Fruit fly (Drosophila melanogaster) whole organism, pupa: ENCODE measurements around the gene DIP1.
A peak's percentile ranks its signal among the peaks of the same experiment; 100 is the strongest.
"Not testable (repeated sequence)": the region's sequence is repeated elsewhere in the genome, so short reads cannot be mapped to it uniquely, and the experiment has no call there.

ENCODE experiments used
- CG10348 ChIP-seq: fragments of 200-800 bp; sonication (Bioruptor generic); IDR thresholded peaks from 2 replicates; pipeline ENCODE4 v1.3.6; 2022; ENCODE audit warnings: missing biosample characterization, missing genetic modification characterization
- CG12605 ChIP-seq: fragments of 200-800 bp; sonication (Bioruptor generic); IDR thresholded peaks from 2 replicates; pipeline ENCODE4 v1.3.6; 2022; ENCODE audit warnings: missing biosample characterization, missing genetic modification characterization
- CG13204 ChIP-seq: fragments of 200-800 bp; sonication (Bioruptor generic); optimal IDR thresholded peaks from 2 replicates; lab custom pipeline; 2018; ENCODE audit warnings: missing biosample characterization, mild to moderate bottlenecking, missing genetic modification characterization, moderate library complexity
- CG14655 ChIP-seq: fragments of 200-800 bp; sonication (Bioruptor generic); optimal IDR thresholded peaks from 3 replicates; lab custom pipeline; 2017; ENCODE audit warnings: mild to moderate bottlenecking, missing biosample characterization, missing genetic modification reagents, missing genetic modification characterization
- CG15710 ChIP-seq: fragments of 200-800 bp; sonication (Bioruptor generic); optimal IDR thresholded peaks from 2 replicates; lab custom pipeline; 2018; ENCODE audit warnings: missing biosample characterization, mild to moderate bottlenecking, missing genetic modification characterization, moderate library complexity
- CG17806 ChIP-seq: fragments of 200-800 bp; sonication (Bioruptor generic); optimal IDR thresholded peaks from 2 replicates; lab custom pipeline; 2018; ENCODE audit warnings: missing biosample characterization, mild to moderate bottlenecking, missing genetic modification characterization, moderate library complexity
- CG32121 ChIP-seq: fragments of 200-800 bp; sonication (Bioruptor generic); IDR thresholded peaks from 2 replicates; pipeline ENCODE4 v1.3.6; 2022; ENCODE audit warnings: missing biosample characterization, missing genetic modification characterization
- CG34367 ChIP-seq: fragments of 200-800 bp; sonication (Bioruptor generic); optimal IDR thresholded peaks from 2 replicates; lab custom pipeline; 2018; ENCODE audit warnings: missing biosample characterization, mild to moderate bottlenecking, missing genetic modification characterization
- CG4496 ChIP-seq: fragments of 200-800 bp; sonication (Bioruptor generic); IDR thresholded peaks from 3 replicates; pipeline ENCODE4 v1.3.6; 2022; ENCODE audit warnings: missing biosample characterization, missing genetic modification characterization
- CG8159 ChIP-seq: fragments of 200-800 bp; sonication (Bioruptor generic); optimal IDR thresholded peaks from 3 replicates; lab custom pipeline; 2018; ENCODE audit warnings: missing biosample characterization, mild to moderate bottlenecking, missing genetic modification characterization, moderate library complexity
- CG8301 ChIP-seq: fragments of 200-800 bp; sonication (Bioruptor generic); optimal IDR thresholded peaks from 2 replicates; lab custom pipeline; 2018; ENCODE audit warnings: missing biosample characterization, mild to moderate bottlenecking, missing genetic modification characterization
- CG9948 ChIP-seq: fragments of 200-800 bp; sonication (Bioruptor generic); optimal IDR thresholded peaks from 2 replicates; lab custom pipeline; 2018; ENCODE audit warnings: missing biosample characterization, mild to moderate bottlenecking, missing genetic modification characterization, moderate library complexity
- D1 ChIP-seq: fragments of 200-800 bp; sonication (Bioruptor generic); optimal IDR thresholded peaks from 2 replicates; lab custom pipeline; 2018; ENCODE audit warnings: missing biosample characterization, mild to moderate bottlenecking, missing genetic modification characterization, moderate library complexity
- EcR ChIP-seq: fragments of 200-800 bp; sonication (Bioruptor generic); optimal IDR thresholded peaks from 3 replicates; lab custom pipeline; 2019; ENCODE audit warnings: missing biosample characterization, missing genetic modification characterization, mild to moderate bottlenecking, moderate library complexity, missing genetic modification reagents
- Ets98B ChIP-seq: fragments of 200-800 bp; sonication (Bioruptor generic); IDR thresholded peaks from 2 replicates; pipeline ENCODE4 v1.3.6; 2022; ENCODE audit warnings: missing biosample characterization, missing genetic modification characterization
- Pif1A ChIP-seq: fragments of 200-800 bp; sonication (Bioruptor generic); optimal IDR thresholded peaks from 3 replicates; lab custom pipeline; 2016; ENCODE audit warnings: missing biosample characterization, missing genetic modification characterization
- Pif1B ChIP-seq: fragments of 200-800 bp; sonication (Bioruptor generic); optimal IDR thresholded peaks from 3 replicates; lab custom pipeline; 2016; ENCODE audit warnings: missing biosample characterization, missing genetic modification characterization
- Snoo ChIP-seq: fragments of 200-800 bp; sonication (Bioruptor generic); optimal IDR thresholded peaks from 3 replicates; lab custom pipeline; 2017; ENCODE audit warnings: missing biosample characterization, mild to moderate bottlenecking, missing genetic modification characterization, inconsistent platforms
- fd96Ca ChIP-seq: fragments of 200-800 bp; sonication (Bioruptor generic); IDR thresholded peaks from 3 replicates; pipeline ENCODE4 v1.3.6; 2022; ENCODE audit warnings: missing biosample characterization, missing genetic modification characterization
- gl ChIP-seq: fragments of 200-800 bp; sonication (Bioruptor generic); optimal IDR thresholded peaks from 2 replicates; lab custom pipeline; 2018; ENCODE audit warnings: missing biosample characterization, mild to moderate bottlenecking, missing genetic modification characterization

The DIP1 gene

dm6 chrX:21630160-21630738 is 301 bp upstream of the DIP1 start:
- no peak for TF ChIP-seq Ets98B
- TF ChIP-seq gl (tag; lab: Kevin White, UChicago), result no peak
- no peak for TF ChIP-seq CG12605 (GFP tag; lab: Robert Waterston, UW)
- TF ChIP-seq CG15710 (tag; lab: Kevin White, UChicago), result no peak
- no peak for TF ChIP-seq CG13204
- TF ChIP-seq Pif1B (GFP tag; lab: Kevin White, UChicago), result no peak
- TF ChIP-seq CG14655, result no peak
- TF ChIP-seq CG32121, result no peak
- no peak for TF ChIP-seq fd96Ca (GFP tag; lab: Robert Waterston, UW)
- TF ChIP-seq CG10348 (GFP tag; lab: Robert Waterston, UW), result no peak
- TF ChIP-seq CG34367 (tag; lab: Kevin White, UChicago), result no peak
- no peak for TF ChIP-seq Snoo (tag; lab: Kevin White, UChicago)

- TF ChIP-seq CG4496 (GFP tag; lab: Robert Waterston, UW), result 0 out of 3 replicates have a peak, but pooled peaks have one; percentile 26
- TF ChIP-seq Ets98B, result 0 out of 2 replicates have a peak, but pooled peaks have one; percentile 13
- peak; percentile 45; the same call in 2 of the 3 replicates for TF ChIP-seq fd96Ca (GFP tag; lab: Robert Waterston, UW)
- 0 out of 2 replicates have a peak, but pooled peaks have one; percentile 21 for TF ChIP-seq CG32121
These were observed 6.3 kb downstream of the DIP1 start, which contains the start of gene CG32500 for dm6 chrX:21623641-21624040. CG32500 (minus strand) TSS chrX:21623750.

- TF ChIP-seq CG12605 (GFP tag; lab: Robert Waterston, UW); EcR (GFP tag; lab: Kevin White, UChicago); CG34367 (tag; lab: Kevin White, UChicago): not testable (repeated sequence)
These were observed 8.9 kb downstream of the DIP1 start, which contains the start of gene CG32819 for dm6 chrX:21621004-21621403. CG32819 (minus strand) TSS chrX:21621104.

- not testable (repeated sequence) for TF ChIP-seq CG9948; CG17806 (tag; lab: Kevin White, UChicago); D1 (tag; lab: Kevin White, UChicago)
These were observed 12.4 kb downstream of the DIP1 start, which contains the start of gene CG32857 for dm6 chrX:21617517-21617916. CG32857 (minus strand) TSS chrX:21617617.

- 0 out of 3 replicates have a peak, but pooled peaks have one; percentile 10 for TF ChIP-seq CG4496 (GFP tag; lab: Robert Waterston, UW)
These were observed 14.8 kb downstream of the DIP1 start, which contains the start of gene CG32820 for dm6 chrX:21615139-21615538. CG32820 (minus strand) TSS chrX:21615239.

dm6 chrX:21611426-21611825 is 18.5 kb downstream of the DIP1 start, which contains the start of gene CG33502:
CG33502 (minus strand) TSS chrX:21611526.
- TF ChIP-seq CG12605 (GFP tag; lab: Robert Waterston, UW); CG4496 (GFP tag; lab: Robert Waterston, UW); Pif1A (GFP tag; lab: Kevin White, UChicago): not testable (repeated sequence)

- TF ChIP-seq CG4496 (GFP tag; lab: Robert Waterston, UW); CG8301 (tag; lab: Kevin White, UChicago); Pif1B (GFP tag; lab: Kevin White, UChicago): not testable (repeated sequence)
These were observed 21.1 kb downstream of the DIP1 start, which contains the start of gene CG17450 for dm6 chrX:21608820-21609219. CG17450 (minus strand) TSS chrX:21608920.

- no peak for TF ChIP-seq Ets98B
- TF ChIP-seq, all 21 proteins: peak for 0
These were observed 24.4 kb downstream of the DIP1 start for dm6 chrX:21605514-21605913.

- TF ChIP-seq CG15710 (tag; lab: Kevin White, UChicago) (no peak), fd96Ca (GFP tag; lab: Robert Waterston, UW) (no peak), CG32121 (no peak), CG13204 (no peak), CG34367 (tag; lab: Kevin White, UChicago) (no peak), CG10348 (GFP tag; lab: Robert Waterston, UW) (no peak), CG8301 (tag; lab: Kevin White, UChicago) (no peak), CG17806 (tag; lab: Kevin White, UChicago) (no peak), Snoo (tag; lab: Kevin White, UChicago) (no peak), CG4496 (GFP tag; lab: Robert Waterston, UW) (no peak), CG8159 (tag; lab: Kevin White, UChicago) (no peak)
These were observed 24.9 kb downstream of the DIP1 start, which contains the start of gene GCS2alpha for dm6 chrX:21604956-21605502. GCS2alpha (minus strand) TSS chrX:21605264.
